Worm (Caenorhabditis elegans) whole organism, L2 larva: Measurements from ENCODE around the gene nep-5.
"Not testable (repeated sequence)": the region's sequence is repeated elsewhere in the genome, so short reads cannot be mapped to it uniquely, and the experiment has no call there.

Source experiments
- C34F6.9 ChIP-seq: fragments of 150-350 bp; optimal IDR thresholded peaks from 2 replicates; lab custom pipeline; 2014; ENCODE audit warnings: missing biosample characterization, missing genetic modification characterization
- F13H6.1 ChIP-seq: sonication (generic microtip); optimal IDR thresholded peaks from 2 replicates; lab custom pipeline; 2016; ENCODE audit warnings: missing genetic modification characterization, missing compliant biosample characterization
- R02D3.7 ChIP-seq: fragments of 150-350 bp; optimal IDR thresholded peaks from 2 replicates; lab custom pipeline; 2014; ENCODE audit warnings: missing biosample characterization, missing genetic modification characterization
- Y55F3AM.14 ChIP-seq: fragments of 200-800 bp; sonication (Bioruptor generic); optimal IDR thresholded peaks from 2 replicates; lab custom pipeline; 2018; ENCODE audit warnings: mild to moderate bottlenecking, missing genetic modification characterization, missing compliant biosample characterization
- ZK546.5 ChIP-seq: sonication (generic microtip); optimal IDR thresholded peaks from 2 replicates; lab custom pipeline; 2017; ENCODE audit warnings: missing biosample characterization, missing genetic modification characterization
- alr-1 ChIP-seq: fragments of 150-350 bp; optimal IDR thresholded peaks from 2 replicates; lab custom pipeline; 2014; ENCODE audit warnings: missing biosample characterization, missing genetic modification characterization
- aly-2 ChIP-seq: fragments of 150-350 bp; optimal IDR thresholded peaks from 2 replicates; lab custom pipeline; 2014; ENCODE audit warnings: missing biosample characterization, missing genetic modification characterization
- blmp-1 ChIP-seq: sonication (generic microtip); optimal IDR thresholded peaks from 2 replicates; lab custom pipeline; 2017; ENCODE audit warnings: missing genetic modification characterization, mild to moderate bottlenecking, missing compliant biosample characterization, antibody characterized with exemption, moderate library complexity; ENCODE audit not compliant: insufficient read depth
- ceh-16 ChIP-seq: fragments of 150-350 bp; optimal IDR thresholded peaks from 2 replicates; lab custom pipeline; 2014; ENCODE audit warnings: missing biosample characterization, missing genetic modification characterization
- ceh-82 ChIP-seq: fragments of 150-350 bp; optimal IDR thresholded peaks from 2 replicates; lab custom pipeline; 2014; ENCODE audit warnings: missing biosample characterization, missing genetic modification characterization
- dmd-4 ChIP-seq: sonication (generic microtip); optimal IDR thresholded peaks from 2 replicates; lab custom pipeline; 2017; ENCODE audit warnings: missing biosample characterization, missing genetic modification characterization
- egl-27 ChIP-seq: sonication (generic microtip); optimal IDR thresholded peaks from 3 replicates; lab custom pipeline; 2017; ENCODE audit warnings: missing biosample characterization, missing genetic modification reagents, missing genetic modification characterization
- elt-1 ChIP-seq: fragments of 150-350 bp; optimal IDR thresholded peaks from 2 replicates; lab custom pipeline; 2014; ENCODE audit warnings: missing biosample characterization, missing genetic modification characterization
- elt-3 ChIP-seq: sonication (generic microtip); optimal IDR thresholded peaks from 2 replicates; lab custom pipeline; 2017; ENCODE audit warnings: missing biosample characterization, missing genetic modification characterization
- gmeb-1 ChIP-seq: fragments of 150-350 bp; optimal IDR thresholded peaks from 2 replicates; lab custom pipeline; 2014; ENCODE audit warnings: missing biosample characterization, missing genetic modification characterization
- lin-11 ChIP-seq: fragments of 150-350 bp; sonication (generic microtip); optimal IDR thresholded peaks from 2 replicates; lab custom pipeline; 2014; ENCODE audit warnings: missing biosample characterization, missing genetic modification characterization, inconsistent platforms, mixed read lengths
- lin-13 ChIP-seq: fragments of 150-350 bp; optimal IDR thresholded peaks from 2 replicates; lab custom pipeline; 2014; ENCODE audit warnings: missing biosample characterization, missing genetic modification reagents, missing genetic modification characterization
- lsy-2 ChIP-seq, 2 experiments: fragments of 150-350 bp in 1 of 2; sonication (generic microtip) in 1 of 2; optimal IDR thresholded peaks; 2 replicates each; lab custom pipeline; 2014 to 2017; ENCODE audit warnings: missing biosample characterization in 2 of 2, missing genetic modification characterization in 2 of 2
- mab-5 ChIP-seq: fragments of 150-350 bp; optimal IDR thresholded peaks from 2 replicates; lab custom pipeline; 2014; ENCODE audit warnings: missing biosample characterization, missing genetic modification characterization
- mbf-1 ChIP-seq: sonication (generic microtip); optimal IDR thresholded peaks from 2 replicates; lab custom pipeline; 2017; ENCODE audit warnings: missing biosample characterization, missing genetic modification characterization
- mdl-1 ChIP-seq, 2 experiments: fragments of 150-350 bp in 1 of 2; sonication (generic microtip) in 1 of 2; optimal IDR thresholded peaks; 2 replicates each; lab custom pipeline; 2017; ENCODE audit warnings: missing biosample characterization in 2 of 2, missing genetic modification characterization in 2 of 2
- nhr-10 ChIP-seq: sonication (generic microtip); optimal IDR thresholded peaks from 2 replicates; lab custom pipeline; 2017; ENCODE audit warnings: missing biosample characterization, missing genetic modification characterization
- nhr-11 ChIP-seq: fragments of 150-350 bp; optimal IDR thresholded peaks from 2 replicates; lab custom pipeline; 2014; ENCODE audit warnings: missing biosample characterization, missing genetic modification characterization
- nhr-21 ChIP-seq: fragments of 150-350 bp; optimal IDR thresholded peaks from 2 replicates; lab custom pipeline; 2014; ENCODE audit warnings: missing biosample characterization, missing genetic modification characterization
- nhr-237 ChIP-seq: fragments of 150-350 bp; optimal IDR thresholded peaks from 2 replicates; lab custom pipeline; 2014; ENCODE audit warnings: missing biosample characterization, missing genetic modification characterization
- nhr-25 ChIP-seq: fragments of 150-350 bp; sonication (generic microtip); optimal IDR thresholded peaks from 3 replicates; lab custom pipeline; 2014; ENCODE audit warnings: missing biosample characterization, missing genetic modification characterization
- nhr-6 ChIP-seq: fragments of 150-350 bp; optimal IDR thresholded peaks from 2 replicates; lab custom pipeline; 2014; ENCODE audit warnings: missing biosample characterization, missing genetic modification characterization
- nhr-77 ChIP-seq: fragments of 150-350 bp; optimal IDR thresholded peaks from 2 replicates; lab custom pipeline; 2014; ENCODE audit warnings: missing biosample characterization, missing genetic modification characterization
- peb-1 ChIP-seq: fragments of 150-350 bp; optimal IDR thresholded peaks from 2 replicates; lab custom pipeline; 2014; ENCODE audit warnings: missing biosample characterization, missing genetic modification characterization
- sem-4 ChIP-seq: fragments of 150-350 bp; optimal IDR thresholded peaks from 2 replicates; lab custom pipeline; 2014; ENCODE audit warnings: missing biosample characterization, missing genetic modification reagents, missing genetic modification characterization
- sma-9 ChIP-seq, 2 experiments: fragments of 150-350 bp in 1 of 2; sonication (generic microtip) in 1 of 2; optimal IDR thresholded peaks; 2 replicates each; lab custom pipeline; 2014 to 2016; ENCODE audit warnings: missing genetic modification characterization in 2 of 2, mild to moderate bottlenecking in 1 of 2, missing biosample characterization in 1 of 2, missing compliant biosample characterization in 1 of 2, missing genetic modification reagents in 1 of 2, moderate library complexity in 1 of 2
- snpc-4 ChIP-seq: fragments of 150-350 bp; optimal IDR thresholded peaks from 2 replicates; lab custom pipeline; 2014; ENCODE audit warnings: missing biosample characterization, missing genetic modification characterization
- unc-55 ChIP-seq: fragments of 150-350 bp; sonication (generic microtip); optimal IDR thresholded peaks from 3 replicates; lab custom pipeline; 2014; ENCODE audit warnings: missing biosample characterization, missing genetic modification reagents, missing genetic modification characterization
- zag-1 ChIP-seq: fragments of 150-350 bp; optimal IDR thresholded peaks from 2 replicates; lab custom pipeline; 2014; ENCODE audit warnings: missing biosample characterization, missing genetic modification characterization
- ztf-11 ChIP-seq: sonication (generic microtip); optimal IDR thresholded peaks from 2 replicates; lab custom pipeline; 2017; ENCODE audit warnings: missing biosample characterization, missing genetic modification characterization

nep-5 gene

ce11 chrII:5531855-5532328, 43.9 kb downstream of the nep-5 start, which contains the start of gene C17C3.9:
Gene C17C3.9 (minus strand): TSS chrII:5532278.
- TF ChIP-seq aly-2: no peak
- TF ChIP-seq unc-55: no peak
- no peak for TF ChIP-seq blmp-1 (tag; lab: Kevin White, UChicago)
- TF ChIP-seq lin-13: no peak
- no peak for TF ChIP-seq snpc-4 (tag; lab: Kevin White, UChicago)
- TF ChIP-seq mab-5: no peak
- TF ChIP-seq ztf-11: no peak
- TF ChIP-seq nhr-77 (tag; lab: Kevin White, UChicago): no peak
- TF ChIP-seq egl-27 (tag; lab: Kevin White, UChicago): no peak
- TF ChIP-seq nhr-6 (tag; lab: Kevin White, UChicago): no peak
- TF ChIP-seq nhr-21 (tag; lab: Kevin White, UChicago): no peak
- TF ChIP-seq C34F6.9 (tag; lab: Kevin White, UChicago): no peak
- TF ChIP-seq nhr-11 (tag; lab: Kevin White, UChicago): no peak

DNA sequence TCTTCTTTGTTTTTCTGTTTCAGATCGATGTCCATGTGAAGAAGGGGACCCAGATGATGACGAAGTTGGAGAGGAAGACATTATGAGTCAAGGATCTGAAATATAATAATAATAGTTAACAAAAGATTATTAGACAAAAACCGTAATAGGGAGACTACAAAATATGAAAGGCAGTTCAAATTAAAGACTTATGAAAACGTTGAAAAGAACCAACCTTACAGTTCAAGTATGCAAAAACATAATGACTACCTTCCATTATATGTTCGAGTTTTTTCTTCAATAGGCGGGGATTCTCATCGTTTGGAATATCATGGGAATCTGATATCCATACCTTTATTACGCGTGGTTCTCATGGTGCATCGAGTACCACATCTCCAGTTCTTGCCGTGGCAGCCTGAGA, 45.7 kb downstream of the nep-5 start, which contains the start of gene hlh-26:
Gene hlh-26 (minus strand): TSS at position 101 of the 400 bp plus-strand sequence.
- TF ChIP-seq mdl-1 (tag; optimal IDR thresholded peaks at IDR 0.05; lab: Kevin White, UChicago): no peak
- no peak for TF ChIP-seq mbf-1 (tag; lab: Kevin White, UChicago)
- TF ChIP-seq nhr-25 (tag; lab: Kevin White, UChicago): no peak
- no peak for TF ChIP-seq R02D3.7
- no peak for TF ChIP-seq Y55F3AM.14 (GFP tag; lab: Kevin White, UChicago)
- TF ChIP-seq sem-4 (tag; lab: Kevin White, UChicago): no peak
- TF ChIP-seq sma-9 (GFP tag; optimal IDR thresholded peaks at IDR 0.05; lab: Kevin White, UChicago): no peak
- TF ChIP-seq sma-9 (tag; optimal IDR thresholded peaks at IDR 0.05; lab: Kevin White, UChicago): no peak
- no peak for TF ChIP-seq peb-1 (tag; lab: Kevin White, UChicago)
- no peak for TF ChIP-seq nhr-10 (tag; lab: Kevin White, UChicago)
- no peak for TF ChIP-seq ztf-11
- TF ChIP-seq F13H6.1 (tag; lab: Kevin White, UChicago): no peak
- no peak for TF ChIP-seq nhr-77 (tag; lab: Kevin White, UChicago)
- no peak for TF ChIP-seq gmeb-1 (tag; lab: Kevin White, UChicago)
- TF ChIP-seq nhr-21 (tag; lab: Kevin White, UChicago): no peak
- TF ChIP-seq nhr-6 (tag; lab: Kevin White, UChicago): no peak
- TF ChIP-seq, all 48 proteins: peak for 0

- TF ChIP-seq aly-2; blmp-1 (tag; lab: Kevin White, UChicago); ZK546.5 (tag; lab: Kevin White, UChicago): not testable (repeated sequence)
These were observed 47.0 kb downstream of the nep-5 start, which contains the start of gene hlh-25 for ce11 chrII:5534939-5535338. Gene hlh-25 (plus strand): TSS chrII:5535239.

- TF ChIP-seq alr-1 (tag; lab: Kevin White, UChicago): no peak
- no peak for TF ChIP-seq peb-1 (tag; lab: Kevin White, UChicago)
- TF ChIP-seq lsy-2 (tag; optimal IDR thresholded peaks at IDR 0.05; lab: Kevin White, UChicago): no peak
- TF ChIP-seq F13H6.1 (tag; lab: Kevin White, UChicago): no peak
- no peak for TF ChIP-seq ceh-16 (tag; lab: Kevin White, UChicago)
- no peak for TF ChIP-seq lin-11 (tag; lab: Kevin White, UChicago)
- no peak for TF ChIP-seq elt-3 (tag; lab: Kevin White, UChicago)
- no peak for TF ChIP-seq egl-27 (tag; lab: Kevin White, UChicago)
- TF ChIP-seq dmd-4: no peak
- no peak for TF ChIP-seq nhr-21 (tag; lab: Kevin White, UChicago)
- TF ChIP-seq zag-1 (tag; lab: Kevin White, UChicago): no peak
- no peak for TF ChIP-seq elt-1
- no peak for TF ChIP-seq ztf-11
- no peak for TF ChIP-seq unc-55
- no peak for TF ChIP-seq nhr-25 (tag; lab: Kevin White, UChicago)
- TF ChIP-seq ceh-82 (tag; lab: Kevin White, UChicago): no peak
- no peak for TF ChIP-seq sma-9 (GFP tag; optimal IDR thresholded peaks at IDR 0.05; lab: Kevin White, UChicago)
- TF ChIP-seq sma-9 (tag; optimal IDR thresholded peaks at IDR 0.05; lab: Kevin White, UChicago): no peak
- no peak for TF ChIP-seq ZK546.5 (tag; lab: Kevin White, UChicago)
- no peak for TF ChIP-seq nhr-237 (tag; lab: Kevin White, UChicago)
These were observed 49.1 kb downstream of the nep-5 start for ce11 chrII:5537078-5537477.
